Worm (Caenorhabditis elegans) whole organism, L4 larva: ENCODE data around the gene dhhc-13.

Experiments used
- F49E8.2 ChIP-seq: sonication (generic microtip); optimal IDR thresholded peaks from 2 replicates; lab custom pipeline; 2016; ENCODE audit warnings: missing compliant biosample characterization, mild to moderate bottlenecking, missing genetic modification characterization, borderline replicate concordance
- R02D3.7 ChIP-seq: fragments of 150-350 bp; sonication (generic microtip); optimal IDR thresholded peaks from 3 replicates; lab custom pipeline; 2014; ENCODE audit warnings: missing biosample characterization, missing genetic modification characterization
- T26A8.4 ChIP-seq: fragments of 200-800 bp; sonication (Bioruptor generic); IDR thresholded peaks from 2 replicates; pipeline ENCODE4 v1.3.6; 2022; ENCODE audit warnings: missing genetic modification characterization, missing compliant biosample characterization
- Y5F2A.4 ChIP-seq: fragments of 200-800 bp; sonication (Bioruptor generic); optimal IDR thresholded peaks from 2 replicates; lab custom pipeline; 2018; ENCODE audit warnings: mild to moderate bottlenecking, missing genetic modification characterization, missing compliant biosample characterization
- ZK337.2 ChIP-seq: fragments of 200-800 bp; sonication (Bioruptor generic); IDR thresholded peaks from 2 replicates; pipeline ENCODE4 v1.3.6; 2022; ENCODE audit warnings: missing genetic modification reagents, missing genetic modification characterization, missing compliant biosample characterization
- aha-1 ChIP-seq: fragments of 150-350 bp; peaks from one replicate; lab custom pipeline; 2014; ENCODE audit warnings: missing biosample characterization, missing genetic modification characterization
- aly-2 ChIP-seq: sonication (generic microtip); optimal IDR thresholded peaks from 2 replicates; lab custom pipeline; 2018; ENCODE audit warnings: missing biosample characterization, missing genetic modification characterization
- attf-4 ChIP-seq: sonication (generic microtip); optimal IDR thresholded peaks from 3 replicates; lab custom pipeline; 2017; ENCODE audit warnings: missing biosample characterization, missing genetic modification characterization
- ceh-44 ChIP-seq: fragments of 200-800 bp; sonication (Bioruptor generic); IDR thresholded peaks from 2 replicates; pipeline ENCODE4 v1.3.6; 2022; ENCODE audit warnings: missing genetic modification reagents, missing genetic modification characterization, missing compliant biosample characterization
- ceh-62 ChIP-seq: sonication (generic microtip); optimal IDR thresholded peaks from 2 replicates; lab custom pipeline; 2017; ENCODE audit warnings: missing biosample characterization, missing genetic modification characterization
- ceh-82 ChIP-seq: sonication (generic microtip); optimal IDR thresholded peaks from 2 replicates; lab custom pipeline; 2017; ENCODE audit warnings: missing biosample characterization, missing genetic modification characterization
- cey-2 ChIP-seq: sonication (generic microtip); optimal IDR thresholded peaks from 3 replicates; lab custom pipeline; 2017; ENCODE audit warnings: missing genetic modification characterization, mild to moderate bottlenecking, missing compliant biosample characterization, antibody characterized with exemption, borderline replicate concordance; ENCODE audit not compliant: insufficient read depth
- ctbp-1 ChIP-seq: fragments of 200-800 bp; sonication (Bioruptor generic); IDR thresholded peaks from 2 replicates; pipeline ENCODE4 v1.3.6; 2022; ENCODE audit warnings: missing genetic modification reagents, missing genetic modification characterization, missing compliant biosample characterization
- daf-16 ChIP-seq, 3 experiments: sonication (generic microtip); optimal IDR thresholded peaks; 2 replicates each; lab custom pipeline; 2016 to 2017; ENCODE audit warnings: missing genetic modification characterization in 3 of 3, missing genetic modification reagents in 3 of 3, mild to moderate bottlenecking in 2 of 3, missing compliant biosample characterization in 2 of 3, missing biosample characterization in 1 of 3, moderate library complexity in 1 of 3
- dmd-8 ChIP-seq: fragments of 200-800 bp; sonication (Bioruptor generic); IDR thresholded peaks from 2 replicates; pipeline ENCODE4 v1.3.6; 2022; ENCODE audit warnings: missing genetic modification characterization, missing compliant biosample characterization
- duxl-1 ChIP-seq: sonication (generic microtip); optimal IDR thresholded peaks from 2 replicates; lab custom pipeline; 2016; ENCODE audit warnings: mild to moderate bottlenecking, missing genetic modification characterization, moderate library complexity, missing compliant biosample characterization; ENCODE audit not compliant: poor library complexity
- egl-43 ChIP-seq: fragments of 200-800 bp; sonication (Bioruptor generic); IDR thresholded peaks from 2 replicates; pipeline ENCODE4 v1.3.6; 2022; ENCODE audit warnings: missing genetic modification reagents, missing genetic modification characterization, missing compliant biosample characterization
- hif-1 ChIP-seq, 2 experiments: sonication (generic microtip); optimal IDR thresholded peaks; 2 replicates each; lab custom pipeline; 2016 to 2017; ENCODE audit warnings: missing compliant biosample characterization in 2 of 2, missing genetic modification characterization in 2 of 2, missing genetic modification reagents in 2 of 2, missing genotype in 2 of 2, mild to moderate bottlenecking in 1 of 2
- hlh-30 ChIP-seq: sonication (generic microtip); optimal IDR thresholded peaks from 2 replicates; lab custom pipeline; 2017; ENCODE audit warnings: antibody characterized with exemption, mild to moderate bottlenecking, missing genetic modification characterization, missing compliant biosample characterization; ENCODE audit not compliant: insufficient read depth
- jun-1 ChIP-seq: fragments of 150-350 bp; optimal IDR thresholded peaks from 2 replicates; lab custom pipeline; 2014; ENCODE audit warnings: missing biosample characterization, missing genetic modification reagents, missing genetic modification characterization
- lin-1 ChIP-seq: fragments of 200-800 bp; sonication (Bioruptor generic); IDR thresholded peaks from 2 replicates; pipeline ENCODE4 v1.3.6; 2022; ENCODE audit warnings: missing genetic modification reagents, missing genetic modification characterization, missing compliant biosample characterization
- lin-15B ChIP-seq: fragments of 150-350 bp; sonication (generic microtip); optimal IDR thresholded peaks from 3 replicates; lab custom pipeline; 2014; ENCODE audit warnings: missing biosample characterization, missing genetic modification characterization
- lin-29 ChIP-seq: fragments of 200-800 bp; sonication (Bioruptor generic); IDR thresholded peaks from 2 replicates; pipeline ENCODE4 v1.3.6; 2022; ENCODE audit warnings: missing genetic modification reagents, missing genetic modification characterization, missing compliant biosample characterization
- lin-38 ChIP-seq: fragments of 200-800 bp; sonication (Bioruptor generic); IDR thresholded peaks from 2 replicates; pipeline ENCODE4 v1.3.6; 2022; ENCODE audit warnings: missing genetic modification reagents, missing genetic modification characterization, missing compliant biosample characterization
- madf-5 ChIP-seq, 2 experiments: fragments of 200-800 bp; sonication (Bioruptor generic); IDR thresholded peaks; 2 replicates each; pipeline ENCODE4 v1.3.6; 2022; ENCODE audit warnings: missing compliant biosample characterization in 2 of 2, missing genetic modification characterization in 2 of 2
- madf-9 ChIP-seq: fragments of 200-800 bp; sonication (Bioruptor generic); conservative IDR thresholded peaks from 2 replicates; pipeline ENCODE4 v1.3.6; 2022; ENCODE audit warnings: missing genetic modification reagents, missing genetic modification characterization, missing compliant biosample characterization
- mdl-1 ChIP-seq, 2 experiments: fragments of 150-350 bp in 1 of 2; sonication (generic microtip) in 1 of 2; optimal IDR thresholded peaks; 2 replicates each; lab custom pipeline; 2014 to 2017; ENCODE audit warnings: missing biosample characterization in 2 of 2, missing genetic modification characterization in 2 of 2
- nhr-10 ChIP-seq: fragments of 150-350 bp; optimal IDR thresholded peaks from 2 replicates; lab custom pipeline; 2014; ENCODE audit warnings: missing biosample characterization, missing genetic modification characterization
- nhr-102 ChIP-seq: sonication (generic microtip); optimal IDR thresholded peaks from 2 replicates; lab custom pipeline; 2016; ENCODE audit warnings: mild to moderate bottlenecking, missing genetic modification characterization, moderate library complexity, missing compliant biosample characterization
- nhr-11 ChIP-seq: fragments of 150-350 bp; optimal IDR thresholded peaks from 2 replicates; lab custom pipeline; 2014; ENCODE audit warnings: missing biosample characterization, missing genetic modification characterization
- nhr-237 ChIP-seq: sonication (generic microtip); optimal IDR thresholded peaks from 2 replicates; lab custom pipeline; 2017; ENCODE audit warnings: missing biosample characterization, missing genetic modification characterization
- nhr-25 ChIP-seq: sonication (generic microtip); optimal IDR thresholded peaks from 2 replicates; lab custom pipeline; 2017; ENCODE audit warnings: missing genetic modification characterization, mild to moderate bottlenecking, missing compliant biosample characterization, antibody characterized with exemption, moderate library complexity, borderline replicate concordance; ENCODE audit not compliant: insufficient read depth
- nhr-42 ChIP-seq: fragments of 200-800 bp; sonication (Bioruptor generic); IDR thresholded peaks from 2 replicates; pipeline ENCODE4 v1.3.6; 2022; ENCODE audit warnings: missing genetic modification characterization, missing compliant biosample characterization
- nhr-48 ChIP-seq: sonication (generic microtip); optimal IDR thresholded peaks from 2 replicates; lab custom pipeline; 2016; ENCODE audit warnings: mild to moderate bottlenecking, missing genetic modification characterization, missing compliant biosample characterization
- nhr-76 ChIP-seq: fragments of 150-350 bp; optimal IDR thresholded peaks from 2 replicates; lab custom pipeline; 2014; ENCODE audit warnings: missing biosample characterization, missing genetic modification characterization
- nhr-77 ChIP-seq: fragments of 150-350 bp; optimal IDR thresholded peaks from 2 replicates; lab custom pipeline; 2014; ENCODE audit warnings: missing biosample characterization, missing genetic modification characterization
- php-3 ChIP-seq: fragments of 200-800 bp; sonication (Bioruptor generic); IDR thresholded peaks from 2 replicates; pipeline ENCODE4 v1.3.6; 2022; ENCODE audit warnings: missing genetic modification reagents, missing genetic modification characterization, missing compliant biosample characterization
- rbr-2 ChIP-seq: sonication (generic microtip); optimal IDR thresholded peaks from 2 replicates; lab custom pipeline; 2016; ENCODE audit warnings: missing genotype, missing genetic modification characterization, missing compliant biosample characterization
- saeg-2 ChIP-seq: fragments of 200-800 bp; sonication (Bioruptor generic); IDR thresholded peaks from 2 replicates; pipeline ENCODE4 v1.3.6; 2022; ENCODE audit warnings: missing genetic modification reagents, missing genetic modification characterization, missing compliant biosample characterization
- set-16 ChIP-seq: fragments of 200-800 bp; sonication (Bioruptor generic); IDR thresholded peaks from 2 replicates; pipeline ENCODE4 v1.3.6; 2022; ENCODE audit warnings: missing genetic modification reagents, missing genetic modification characterization, missing compliant biosample characterization
- spr-1 ChIP-seq: sonication (generic microtip); optimal IDR thresholded peaks from 2 replicates; lab custom pipeline; 2016; ENCODE audit warnings: mild to moderate bottlenecking, missing genetic modification characterization, missing compliant biosample characterization
- spr-3 ChIP-seq: fragments of 200-800 bp; sonication (Bioruptor generic); optimal IDR thresholded peaks from 2 replicates; lab custom pipeline; 2018; ENCODE audit warnings: mild to moderate bottlenecking, missing genetic modification characterization, missing compliant biosample characterization
- tra-1 ChIP-seq: fragments of 200-800 bp; sonication (Bioruptor generic); IDR thresholded peaks from 2 replicates; pipeline ENCODE4 v1.3.6; 2022; ENCODE audit warnings: missing genetic modification reagents, missing genetic modification characterization, missing compliant biosample characterization
- unc-130 ChIP-seq: sonication (generic microtip); optimal IDR thresholded peaks from 2 replicates; lab custom pipeline; 2016; ENCODE audit warnings: missing genetic modification reagents, missing genetic modification characterization, missing compliant biosample characterization
- vab-7 ChIP-seq: fragments of 200-800 bp; sonication (Bioruptor generic); IDR thresholded peaks from 2 replicates; pipeline ENCODE4 v1.3.6; 2022; ENCODE audit warnings: missing genetic modification reagents, missing genetic modification characterization, missing compliant biosample characterization
- zag-1 ChIP-seq: fragments of 150-350 bp; optimal IDR thresholded peaks from 2 replicates; lab custom pipeline; 2014; ENCODE audit warnings: missing biosample characterization, missing genetic modification characterization
- zfp-3 ChIP-seq: fragments of 200-800 bp; sonication (Bioruptor generic); conservative IDR thresholded peaks from 2 replicates; pipeline ENCODE4 v1.3.6; 2022; ENCODE audit warnings: missing genetic modification reagents, missing genetic modification characterization, missing compliant biosample characterization
- zip-11 ChIP-seq: fragments of 200-800 bp; sonication (Bioruptor generic); IDR thresholded peaks from 2 replicates; pipeline ENCODE4 v1.3.6; 2022; ENCODE audit warnings: missing genetic modification characterization, missing compliant biosample characterization
- zip-2 ChIP-seq: fragments of 150-350 bp; optimal IDR thresholded peaks from 2 replicates; lab custom pipeline; 2014; ENCODE audit warnings: missing biosample characterization, missing genetic modification characterization
- ztf-7 ChIP-seq: fragments of 150-350 bp; optimal IDR thresholded peaks from 2 replicates; lab custom pipeline; 2014; ENCODE audit warnings: missing biosample characterization, missing genetic modification characterization

Gene dhhc-13

ce11 chrIV:5967035-5967499 is 49.9 kb downstream of the dhhc-13 start (continued):
- TF ChIP-seq nhr-237 (tag; lab: Kevin White, UChicago) (no peak), nhr-77 (tag; lab: Kevin White, UChicago) (peak; percentile 95), vab-7 (GFP tag; lab: Robert Waterston, UW) (peak; percentile 95), spr-3 (GFP tag; lab: Kevin White, UChicago) (peak; percentile 80), hif-1 (tag; optimal IDR thresholded peaks at IDR 0.05; lab: Kevin White, UChicago) (peak; percentile 34 to 62), ztf-7 (tag; lab: Kevin White, UChicago) (peak; percentile 88), aly-2 (no peak), saeg-2 (GFP tag; lab: Robert Waterston, UW) (0 out of 2 replicates have a peak, but pooled peaks have one; percentile 69), lin-29 (GFP tag; lab: Robert Waterston, UW) (peak; percentile 68; the same call in 1 of the 2 replicates), mdl-1 (tag; optimal IDR thresholded peaks at IDR 0.05; lab: Kevin White, UChicago) (peak; percentile 54 to 81), zag-1 (tag; lab: Kevin White, UChicago) (no peak), ZK337.2 (GFP tag; lab: Robert Waterston, UW) (0 out of 2 replicates have a peak, but pooled peaks have one; percentile 58), set-16 (GFP tag; lab: Robert Waterston, UW) (no peak), ceh-82 (no peak), php-3 (GFP tag; lab: Robert Waterston, UW) (peak; percentile 87), R02D3.7 (tag; lab: Kevin White, UChicago) (peak; percentile 14), egl-43 (GFP tag; lab: Robert Waterston, UW) (peak; percentile 92), duxl-1 (tag; lab: Kevin White, UChicago) (peak; percentile 89), daf-16 (GFP tag; optimal IDR thresholded peaks at IDR 0.05; lab: Kevin White, UChicago) (peak; percentile 60 to 95), daf-16 (tag; optimal IDR thresholded peaks at IDR 0.05; lab: Kevin White, UChicago) (peak; percentile 96), lin-1 (GFP tag; lab: Robert Waterston, UW) (peak; percentile 90), nhr-11 (tag; lab: Kevin White, UChicago) (peak; percentile 79), nhr-48 (tag; lab: Kevin White, UChicago) (peak; percentile 83), cey-2 (tag; lab: Kevin White, UChicago) (peak; percentile 92), ctbp-1 (GFP tag; lab: Robert Waterston, UW) (no peak; the same call in 1 of the 2 replicates), Y5F2A.4 (GFP tag; lab: Kevin White, UChicago) (peak; percentile 75), nhr-102 (tag; lab: Kevin White, UChicago) (peak; percentile 87), tra-1 (GFP tag; lab: Robert Waterston, UW) (peak; percentile 92), ceh-44 (GFP tag; lab: Robert Waterston, UW) (peak; percentile 92), T26A8.4 (GFP tag; lab: Robert Waterston, UW) (peak; percentile 84), nhr-42 (GFP tag; lab: Robert Waterston, UW) (peak; percentile 80; the same call in 1 of the 2 replicates), spr-1 (tag; lab: Kevin White, UChicago) (peak; percentile 87), lin-38 (GFP tag; lab: Robert Waterston, UW) (peak; percentile 78), rbr-2 (tag; lab: Kevin White, UChicago) (peak; percentile 71), unc-130 (GFP tag; lab: Kevin White, UChicago) (peak; percentile 60), lin-15B (tag; lab: Kevin White, UChicago) (no peak), attf-4 (tag; lab: Kevin White, UChicago) (no peak), nhr-10 (tag; lab: Kevin White, UChicago) (peak; percentile 48), F49E8.2 (tag; lab: Kevin White, UChicago) (peak; percentile 80), madf-9 (peak; percentile 90), zip-11 (no peak), ceh-62 (tag; lab: Kevin White, UChicago) (no peak), hlh-30 (tag; lab: Kevin White, UChicago) (peak; percentile 90), jun-1 (tag; lab: Kevin White, UChicago) (peak; percentile 47), zfp-3 (GFP tag; lab: Robert Waterston, UW) (no peak; the same call in 1 of the 2 replicates), dmd-8 (peak; percentile 91), madf-5 (GFP tag; IDR thresholded peaks at IDR 0.05; lab: Robert Waterston, UW) (peak; percentile 66 to 73; a peak in 1 of 4 replicates), nhr-76 (tag; lab: Kevin White, UChicago) (peak; percentile 18), zip-2 (peak; percentile 78), nhr-25 (tag; lab: Kevin White, UChicago) (peak; percentile 92), aha-1 (peak; percentile 87)
